Fruit fly (Drosophila melanogaster) Kc167 (cell line): ENCODE data around the gene Gs1.

Experiments used
- Sin3A ChIP-seq: fragments of >200 bp; optimal IDR thresholded peaks from 2 replicates; lab custom pipeline; 2018; ENCODE audit warnings: missing external identifiers
- insv ChIP-seq: fragments of >200 bp; optimal IDR thresholded peaks from 3 replicates; lab custom pipeline; 2018; ENCODE audit warnings: missing external identifiers
- psq ChIP-seq: fragments of >200 bp; optimal IDR thresholded peaks from 2 replicates; lab custom pipeline; 2017; ENCODE audit warnings: missing external identifiers
- ttk ChIP-seq: sonication (Bioruptor generic); optimal IDR thresholded peaks from 2 replicates; lab custom pipeline; 2017; ENCODE audit warnings: missing external identifiers

- TF ChIP-seq ttk (lab: Kevin White, UChicago): no peak
- TF ChIP-seq psq (lab: Kevin White, UChicago): no peak
- no peak for TF ChIP-seq Sin3A (lab: Kevin White, UChicago)
- TF ChIP-seq insv (lab: Kevin White, UChicago): no peak
These were observed 34.5 kb downstream of the Gs1 start for dm6 chr2L:166115-167069.
